Fruit fly (Drosophila melanogaster) whole organism: ENCODE results near the gene GatC.

Experiments
- EcR ChIP-seq, 2 experiments: fragments of >200 bp; optimal IDR thresholded peaks; 2 replicates each; lab custom pipeline; 2017; ENCODE audit warnings: missing biosample characterization in 2 of 2, missing genetic modification characterization in 2 of 2, missing genetic modification reagents in 2 of 2
- pan ChIP-seq: fragments of >200 bp; optimal IDR thresholded peaks from 2 replicates; lab custom pipeline; 2017
- psq ChIP-seq: fragments of >200 bp; optimal IDR thresholded peaks from 2 replicates; lab custom pipeline; 2017

DNA sequence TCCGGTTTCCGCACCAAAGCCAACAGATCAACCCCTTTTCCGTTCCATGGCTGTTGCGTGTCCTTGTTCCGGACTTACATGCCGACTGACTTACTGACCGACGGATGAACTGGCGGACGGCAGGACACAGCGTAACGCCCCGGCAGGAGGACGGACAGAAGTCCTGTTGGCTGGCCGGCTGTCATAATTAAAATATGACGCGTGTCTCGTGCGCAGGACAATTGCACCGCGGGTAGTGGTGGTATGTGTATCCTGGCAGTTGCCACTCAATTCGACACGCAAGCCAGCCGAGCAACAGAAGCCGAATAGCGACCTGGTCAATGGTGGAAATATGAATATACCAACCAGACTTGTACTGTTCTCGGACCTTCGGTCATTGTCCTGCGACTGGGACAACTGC is 36.5 kb upstream of the GatC start:
- TF ChIP-seq psq (no peak), pan (lab: Kevin White, UChicago) (no peak), EcR (GFP tag; optimal IDR thresholded peaks at IDR 0.05; lab: Kevin White, UChicago) (no peak)
